Fruit fly (Drosophila melanogaster) whole organism, embryonic: ENCODE results near the gene Doc1.

Experiments used
- HHEX ChIP-seq: fragments of 200-800 bp; sonication (Bioruptor generic); optimal IDR thresholded peaks from 3 replicates; lab custom pipeline; 2017; ENCODE audit warnings: missing biosample characterization, mild to moderate bottlenecking, missing genetic modification characterization, missing genetic modification reagents
- Hmr ChIP-seq: fragments of 200-800 bp; sonication (Bioruptor generic); optimal IDR thresholded peaks from 3 replicates; lab custom pipeline; 2017; ENCODE audit warnings: mild to moderate bottlenecking, missing biosample characterization, missing genetic modification reagents, missing genetic modification characterization
- h ChIP-seq: fragments of >200 bp; optimal IDR thresholded peaks from 2 replicates; lab custom pipeline; 2017
- sens ChIP-seq: fragments of 200-800 bp; sonication (Bioruptor generic); peaks from one replicate; lab custom pipeline; 2016; ENCODE audit warnings: missing biosample characterization, missing genetic modification characterization
- slp2 ChIP-seq: fragments of 200-800 bp; sonication (Bioruptor generic); optimal IDR thresholded peaks from 2 replicates; lab custom pipeline; 2016; ENCODE audit warnings: missing biosample characterization, missing genetic modification characterization

dm6 chr3L:9057429-9058088 is 16.4 kb downstream of the Doc1 start:
- TF ChIP-seq h (lab: Kevin White, UChicago): no peak
- TF ChIP-seq Hmr (GFP tag; lab: Kevin White, UChicago): peak; percentile 96
- peak; percentile 95 for TF ChIP-seq sens (GFP tag; lab: Kevin White, UChicago)
- TF ChIP-seq HHEX: peak; percentile 90
- TF ChIP-seq slp2 (GFP tag; lab: Kevin White, UChicago): peak; percentile 21
